Worm (Caenorhabditis elegans) whole organism, L2 larva: ENCODE data around the gene Y67A10A.7.

ENCODE experiments used
- egl-27 ChIP-seq: sonication (generic microtip); optimal IDR thresholded peaks from 3 replicates; lab custom pipeline; 2017; ENCODE audit warnings: missing biosample characterization, missing genetic modification reagents, missing genetic modification characterization
- snpc-4 ChIP-seq: fragments of 150-350 bp; optimal IDR thresholded peaks from 2 replicates; lab custom pipeline; 2014; ENCODE audit warnings: missing biosample characterization, missing genetic modification characterization
- unc-39 ChIP-seq: fragments of 150-350 bp; optimal IDR thresholded peaks from 2 replicates; lab custom pipeline; 2014; ENCODE audit warnings: missing biosample characterization, missing genetic modification characterization
- ztf-11 ChIP-seq: sonication (generic microtip); optimal IDR thresholded peaks from 2 replicates; lab custom pipeline; 2017; ENCODE audit warnings: missing biosample characterization, missing genetic modification characterization

DNA sequence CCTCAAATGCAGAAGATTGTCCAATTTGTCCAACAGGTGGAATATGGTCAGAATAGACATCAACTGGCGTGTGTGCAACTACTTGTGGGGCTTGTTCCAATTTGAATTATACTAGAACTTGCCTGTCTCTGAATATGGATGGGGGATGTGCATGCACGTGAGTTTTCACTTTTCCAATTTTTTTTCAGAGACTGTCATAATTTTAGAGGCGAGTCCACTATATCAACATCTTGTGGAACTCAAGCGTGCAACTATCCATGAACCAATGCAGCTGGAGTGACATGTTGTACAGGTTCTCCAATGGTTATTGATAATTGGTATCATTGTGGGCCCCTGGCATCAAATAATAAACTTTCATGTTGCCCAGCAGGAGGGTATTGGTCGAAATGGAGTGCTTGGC lies 36.2 kb upstream of the Y67A10A.7 start, which contains the start of gene Y67A10A.2:
- TF ChIP-seq unc-39 (tag; lab: Kevin White, UChicago), result no peak
- TF ChIP-seq egl-27 (tag; lab: Kevin White, UChicago), result no peak
- no peak for TF ChIP-seq snpc-4 (tag; lab: Kevin White, UChicago)
- TF ChIP-seq ztf-11, result no peak
